Fruit fly (Drosophila melanogaster) whole organism, embryonic: ENCODE data around the gene Polr2G.

Source experiments
- Abd-B ChIP-seq: fragments of 200-800 bp; sonication (Bioruptor generic); optimal IDR thresholded peaks from 2 replicates; lab custom pipeline; 2018; ENCODE audit warnings: missing biosample characterization, mild to moderate bottlenecking, missing genetic modification characterization, moderate library complexity
- Adf1 ChIP-seq: fragments of 200-800 bp; sonication (Bioruptor generic); IDR thresholded peaks from 2 replicates; pipeline ENCODE4 v1.3.6; 2022; ENCODE audit warnings: missing biosample characterization, missing genetic modification characterization
- Atf-2 ChIP-seq: fragments of 200-800 bp; sonication (Bioruptor generic); optimal IDR thresholded peaks from 2 replicates; lab custom pipeline; 2016; ENCODE audit warnings: missing biosample characterization, missing genetic modification characterization
- CG10321 ChIP-seq: fragments of 200-800 bp; sonication (Bioruptor generic); IDR thresholded peaks from 2 replicates; pipeline ENCODE4 v1.3.6; 2022; ENCODE audit warnings: missing biosample characterization, missing genetic modification characterization
- CG11085 ChIP-seq: fragments of 200-800 bp; sonication (Bioruptor generic); IDR thresholded peaks from 2 replicates; pipeline ENCODE4 v1.3.6; 2022; ENCODE audit warnings: missing biosample characterization, missing genetic modification characterization
- CG11504 ChIP-seq: fragments of 200-800 bp; sonication (Bioruptor generic); optimal IDR thresholded peaks from 3 replicates; lab custom pipeline; 2019; ENCODE audit warnings: missing biosample characterization, mild to moderate bottlenecking, missing genetic modification characterization, moderate library complexity
- CG14050 ChIP-seq: fragments of 200-800 bp; sonication (Bioruptor generic); IDR thresholded peaks from 3 replicates; pipeline ENCODE4 v1.3.6; 2022; ENCODE audit warnings: missing biosample characterization, missing genetic modification characterization
- CG14965 ChIP-seq: fragments of 200-800 bp; sonication (Bioruptor generic); optimal IDR thresholded peaks from 2 replicates; lab custom pipeline; 2016; ENCODE audit warnings: missing biosample characterization, missing genetic modification characterization, borderline replicate concordance
- CG15269 ChIP-seq: fragments of 200-800 bp; sonication (Bioruptor generic); optimal IDR thresholded peaks from 2 replicates; lab custom pipeline; 2018; ENCODE audit warnings: missing biosample characterization, mild to moderate bottlenecking, missing genetic modification characterization, moderate library complexity
- CG2116 ChIP-seq: fragments of 200-800 bp; sonication (Bioruptor generic); optimal IDR thresholded peaks from 3 replicates; lab custom pipeline; 2018; ENCODE audit warnings: missing biosample characterization, mild to moderate bottlenecking, missing genetic modification characterization
- CG2678 ChIP-seq: fragments of 200-800 bp; sonication (Bioruptor generic); optimal IDR thresholded peaks from 3 replicates; lab custom pipeline; 2019; ENCODE audit warnings: missing biosample characterization, mild to moderate bottlenecking, missing genetic modification characterization, moderate library complexity
- CG30431 ChIP-seq: fragments of 200-800 bp; sonication (Bioruptor generic); optimal IDR thresholded peaks from 2 replicates; lab custom pipeline; 2017; ENCODE audit warnings: missing biosample characterization, missing genetic modification characterization
- CG3065 ChIP-seq: fragments of 200-800 bp; sonication (Bioruptor generic); optimal IDR thresholded peaks from 2 replicates; lab custom pipeline; 2016; ENCODE audit warnings: missing biosample characterization, missing genetic modification characterization
- CG32772 ChIP-seq: fragments of 200-800 bp; sonication (Bioruptor generic); IDR thresholded peaks from 2 replicates; pipeline ENCODE4 v1.3.6; 2022; ENCODE audit warnings: missing biosample characterization, missing genetic modification characterization
- CG4424 ChIP-seq: fragments of 200-800 bp; sonication (Bioruptor generic); optimal IDR thresholded peaks from 3 replicates; lab custom pipeline; 2016; ENCODE audit warnings: missing biosample characterization, missing genetic modification characterization
- CG6683 ChIP-seq: fragments of 200-800 bp; sonication (Bioruptor generic); optimal IDR thresholded peaks from 2 replicates; lab custom pipeline; 2017; ENCODE audit warnings: missing biosample characterization, mild to moderate bottlenecking, missing genetic modification characterization, missing genetic modification reagents
- CHES-1-like ChIP-seq: fragments of 200-800 bp; sonication (Bioruptor generic); optimal IDR thresholded peaks from 2 replicates; lab custom pipeline; 2016; ENCODE audit warnings: missing biosample characterization, missing genetic modification characterization
- Dad ChIP-seq: fragments of 200-800 bp; sonication (Bioruptor generic); optimal IDR thresholded peaks from 3 replicates; lab custom pipeline; 2016; ENCODE audit warnings: missing biosample characterization, missing genetic modification characterization
- Doc2 ChIP-seq: fragments of 200-800 bp; sonication (Bioruptor generic); IDR thresholded peaks from 2 replicates; pipeline ENCODE4 v1.3.6; 2022; ENCODE audit warnings: missing biosample characterization, missing genetic modification characterization
- Ets65A ChIP-seq: fragments of 200-800 bp; sonication (Bioruptor generic); peaks from one replicate; lab custom pipeline; 2016; ENCODE audit warnings: missing biosample characterization, missing genetic modification characterization
- H15 ChIP-seq: fragments of 200-800 bp; sonication (Bioruptor generic); IDR thresholded peaks from 3 replicates; pipeline ENCODE4 v1.3.6; 2022; ENCODE audit warnings: missing biosample characterization, missing genetic modification characterization
- HLH3B ChIP-seq: fragments of 200-800 bp; sonication (Bioruptor generic); IDR thresholded peaks from 2 replicates; pipeline ENCODE4 v1.3.6; 2022; ENCODE audit warnings: missing biosample characterization, missing genetic modification characterization
- HLH4C ChIP-seq: fragments of 200-800 bp; sonication (Bioruptor generic); IDR thresholded peaks from 3 replicates; pipeline ENCODE4 v1.3.6; 2022; ENCODE audit warnings: missing biosample characterization, missing genetic modification characterization; ENCODE audit not compliant: partially characterized antibody
- Mad ChIP-seq: fragments of 200-800 bp; sonication (Bioruptor generic); optimal IDR thresholded peaks from 2 replicates; lab custom pipeline; 2016; ENCODE audit warnings: missing biosample characterization, missing genetic modification characterization
- Neu2 ChIP-seq: fragments of 200-800 bp; sonication (Bioruptor generic); optimal IDR thresholded peaks from 3 replicates; lab custom pipeline; 2016; ENCODE audit warnings: missing biosample characterization, missing genetic modification characterization, borderline replicate concordance
- Nf-YB ChIP-seq: fragments of 200-800 bp; sonication (Bioruptor generic); optimal IDR thresholded peaks from 3 replicates; lab custom pipeline; 2019; ENCODE audit warnings: missing biosample characterization, mild to moderate bottlenecking, missing genetic modification characterization, moderate library complexity
- NfI ChIP-seq: fragments of 200-800 bp; sonication (Bioruptor generic); optimal IDR thresholded peaks from 3 replicates; lab custom pipeline; 2018; ENCODE audit warnings: missing biosample characterization, mild to moderate bottlenecking, missing genetic modification characterization, moderate library complexity
- Sry-δ ChIP-seq: fragments of 200-800 bp; sonication (Bioruptor generic); optimal IDR thresholded peaks from 2 replicates; lab custom pipeline; 2016; ENCODE audit warnings: missing biosample characterization, missing genetic modification characterization
- al ChIP-seq: fragments of 200-800 bp; sonication (Bioruptor generic); IDR thresholded peaks from 2 replicates; pipeline ENCODE4 v1.3.6; 2022; ENCODE audit warnings: missing biosample characterization, missing genetic modification characterization
- amos ChIP-seq: fragments of 200-800 bp; sonication (Bioruptor generic); IDR thresholded peaks from 2 replicates; pipeline ENCODE4 v1.3.6; 2022; ENCODE audit warnings: missing biosample characterization, missing genetic modification characterization; ENCODE audit not compliant: partially characterized antibody
- cg ChIP-seq: fragments of 200-800 bp; sonication (Bioruptor generic); optimal IDR thresholded peaks from 3 replicates; lab custom pipeline; 2019; ENCODE audit warnings: missing biosample characterization, mild to moderate bottlenecking, missing genetic modification characterization, moderate library complexity
- dan ChIP-seq: fragments of 200-800 bp; sonication (Bioruptor generic); IDR thresholded peaks from 2 replicates; pipeline ENCODE4 v1.3.6; 2022; ENCODE audit warnings: missing biosample characterization, missing genetic modification characterization
- danr ChIP-seq: fragments of 200-800 bp; sonication (Bioruptor generic); IDR thresholded peaks from 2 replicates; pipeline ENCODE4 v1.3.6; 2022; ENCODE audit warnings: missing biosample characterization, missing genetic modification characterization
- dm ChIP-seq: fragments of 200-800 bp; sonication (Bioruptor generic); optimal IDR thresholded peaks from 3 replicates; lab custom pipeline; 2016; ENCODE audit warnings: missing biosample characterization, missing genetic modification characterization
- emc ChIP-seq: fragments of 200-800 bp; sonication (Bioruptor generic); optimal IDR thresholded peaks from 2 replicates; lab custom pipeline; 2016; ENCODE audit warnings: missing biosample characterization, missing genetic modification characterization
- ems ChIP-seq: fragments of 200-800 bp; sonication (Bioruptor generic); optimal IDR thresholded peaks from 3 replicates; lab custom pipeline; 2016; ENCODE audit warnings: missing biosample characterization, missing genetic modification characterization
- ewg ChIP-seq: fragments of 200-800 bp; sonication (Bioruptor generic); optimal IDR thresholded peaks from 3 replicates; lab custom pipeline; 2017; ENCODE audit warnings: mild to moderate bottlenecking, missing biosample characterization, missing genetic modification reagents, missing genetic modification characterization
- gcm2 ChIP-seq: fragments of 200-800 bp; sonication (Bioruptor generic); optimal IDR thresholded peaks from 2 replicates; lab custom pipeline; 2016; ENCODE audit warnings: missing biosample characterization, missing genetic modification characterization
- gem ChIP-seq: fragments of 200-800 bp; sonication (Bioruptor generic); optimal IDR thresholded peaks from 2 replicates; lab custom pipeline; 2019; ENCODE audit warnings: missing biosample characterization, mild to moderate bottlenecking, missing genetic modification characterization, moderate library complexity
- her ChIP-seq: fragments of 200-800 bp; sonication (Bioruptor generic); optimal IDR thresholded peaks from 2 replicates; lab custom pipeline; 2016; ENCODE audit warnings: missing biosample characterization, missing genetic modification characterization
- jing ChIP-seq: fragments of 200-800 bp; sonication (Bioruptor generic); optimal IDR thresholded peaks from 2 replicates; lab custom pipeline; 2018; ENCODE audit warnings: missing biosample characterization, mild to moderate bottlenecking, missing genetic modification characterization
- lab ChIP-seq: fragments of 200-800 bp; sonication (Bioruptor generic); optimal IDR thresholded peaks from 3 replicates; lab custom pipeline; 2017; ENCODE audit warnings: missing biosample characterization, missing genetic modification characterization, mild to moderate bottlenecking, moderate library complexity, missing genetic modification reagents
- mld ChIP-seq: fragments of 200-800 bp; sonication (Bioruptor generic); IDR thresholded peaks from 3 replicates; pipeline ENCODE4 v1.3.6; 2022; ENCODE audit warnings: missing biosample characterization, missing genetic modification characterization; ENCODE audit not compliant: partially characterized antibody
- nmo ChIP-seq: fragments of 200-800 bp; sonication (Bioruptor generic); optimal IDR thresholded peaks from 2 replicates; lab custom pipeline; 2018; ENCODE audit warnings: missing biosample characterization, mild to moderate bottlenecking, missing genetic modification characterization, moderate library complexity
- pita ChIP-seq: fragments of 200-800 bp; sonication (Bioruptor generic); optimal IDR thresholded peaks from 2 replicates; lab custom pipeline; 2017; ENCODE audit warnings: missing biosample characterization, mild to moderate bottlenecking, missing genetic modification characterization
- ranshi ChIP-seq: fragments of 200-800 bp; sonication (Bioruptor generic); IDR thresholded peaks from 2 replicates; pipeline ENCODE4 v1.3.6; 2022; ENCODE audit warnings: missing biosample characterization, missing genetic modification characterization
- sens ChIP-seq: fragments of 200-800 bp; sonication (Bioruptor generic); peaks from one replicate; lab custom pipeline; 2016; ENCODE audit warnings: missing biosample characterization, missing genetic modification characterization
- sima ChIP-seq: fragments of 200-800 bp; sonication (Bioruptor generic); optimal IDR thresholded peaks from 2 replicates; lab custom pipeline; 2016; ENCODE audit warnings: missing biosample characterization, missing genetic modification characterization
- tna ChIP-seq: fragments of 200-800 bp; sonication (Bioruptor generic); IDR thresholded peaks from 2 replicates; pipeline ENCODE4 v1.3.6; 2022; ENCODE audit warnings: missing biosample characterization, missing genetic modification characterization; ENCODE audit not compliant: partially characterized antibody
- trem ChIP-seq: fragments of 200-800 bp; optimal IDR thresholded peaks from 3 replicates; lab custom pipeline; 2019; ENCODE audit warnings: missing biosample characterization, mild to moderate bottlenecking, missing genetic modification characterization, moderate library complexity
- tx ChIP-seq: fragments of 200-800 bp; sonication (Bioruptor generic); optimal IDR thresholded peaks from 2 replicates; lab custom pipeline; 2016; ENCODE audit warnings: missing biosample characterization, missing genetic modification characterization
- unpg ChIP-seq: fragments of 200-800 bp; sonication (Bioruptor generic); optimal IDR thresholded peaks from 3 replicates; lab custom pipeline; 2018; ENCODE audit warnings: missing biosample characterization, mild to moderate bottlenecking, missing genetic modification characterization, moderate library complexity

Polr2G gene

DNA sequence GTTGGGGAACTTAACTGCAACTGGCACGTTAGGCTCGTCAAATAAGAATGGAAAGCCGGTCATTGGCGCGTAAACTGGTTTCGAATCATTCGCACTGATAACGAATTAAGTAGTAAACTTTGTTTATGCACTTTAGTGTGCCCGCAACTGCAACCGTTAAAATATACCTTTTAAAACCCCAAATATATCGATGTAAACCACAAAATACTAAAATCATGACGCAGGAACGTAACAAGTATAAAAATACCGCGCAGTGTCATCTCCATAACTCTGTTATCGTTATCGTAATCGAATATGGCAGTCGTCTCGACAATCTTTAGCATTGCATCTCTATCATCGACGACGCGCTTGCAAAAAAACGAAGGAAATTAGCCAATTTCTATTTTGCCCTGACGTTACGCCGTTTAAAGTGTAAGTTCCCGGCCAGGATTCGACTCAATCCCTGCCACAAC lies 2.3 kb upstream of the Polr2G start, which contains the start of the genes CG31344 and Caf1-55 (continued):
- TF ChIP-seq CG10321 (no peak), Doc2 (no peak), amos (GFP tag; lab: Robert Waterston, UW) (peak; percentile 78), CG11504 (tag; lab: Kevin White, UChicago) (no peak), CG4424 (GFP tag; lab: Kevin White, UChicago) (no peak), jing (GFP tag; lab: Kevin White, UChicago) (no peak), cg (GFP tag; lab: Kevin White, UChicago) (no peak), mld (GFP tag; lab: Robert Waterston, UW) (no peak), Dad (GFP tag; lab: Kevin White, UChicago) (no peak), ranshi (no peak), Atf-2 (GFP tag; lab: Kevin White, UChicago) (no peak), dm (GFP tag; lab: Kevin White, UChicago) (peak; percentile 60), Nf-YB (GFP tag; lab: Kevin White, UChicago) (no peak), sima (GFP tag; lab: Kevin White, UChicago) (no peak), Ets65A (GFP tag; lab: Kevin White, UChicago) (no peak), CG11085 (GFP tag; lab: Robert Waterston, UW) (no peak), nmo (GFP tag; lab: Kevin White, UChicago) (peak; percentile 47), CG15269 (tag; lab: Kevin White, UChicago) (no peak), gcm2 (GFP tag; lab: Kevin White, UChicago) (no peak), Sry-δ (GFP tag; lab: Kevin White, UChicago) (peak; percentile 97), trem (tag; lab: Kevin White, UChicago) (peak; percentile 85), her (GFP tag; lab: Kevin White, UChicago) (no peak), Adf1 (GFP tag; lab: Robert Waterston, UW) (no peak; the same call in 1 of the 2 replicates), emc (GFP tag; lab: Kevin White, UChicago) (no peak), Mad (GFP tag; lab: Kevin White, UChicago) (no peak), Neu2 (no peak), H15 (GFP tag; lab: Robert Waterston, UW) (no peak), sens (GFP tag; lab: Kevin White, UChicago) (peak; percentile 70), CHES-1-like (GFP tag; lab: Kevin White, UChicago) (peak; percentile 71), dan (GFP tag; lab: Robert Waterston, UW) (no peak), Abd-B (peak; percentile 66), CG6683 (GFP tag; lab: Kevin White, UChicago) (no peak), ems (GFP tag; lab: Kevin White, UChicago) (no peak), HLH4C (GFP tag; lab: Robert Waterston, UW) (peak; percentile 89), CG32772 (GFP tag; lab: Robert Waterston, UW) (no peak), tna (GFP tag; lab: Robert Waterston, UW) (peak; percentile 44; the same call in 1 of the 2 replicates), CG14965 (no peak), gem (tag; lab: Kevin White, UChicago) (no peak), CG2116 (GFP tag; lab: Kevin White, UChicago) (peak; percentile 85), CG2678 (tag; lab: Kevin White, UChicago) (no peak), NfI (GFP tag; lab: Kevin White, UChicago) (no peak), al (GFP tag; lab: Robert Waterston, UW) (no peak), CG14050 (GFP tag; lab: Robert Waterston, UW) (no peak), pita (GFP tag; lab: Kevin White, UChicago) (no peak), unpg (GFP tag; lab: Kevin White, UChicago) (no peak), danr (GFP tag; lab: Robert Waterston, UW) (no peak), HLH3B (GFP tag; lab: Robert Waterston, UW) (no peak), ewg (GFP tag; lab: Kevin White, UChicago) (no peak), lab (GFP tag; lab: Kevin White, UChicago) (no peak), CG3065 (GFP tag; lab: Kevin White, UChicago) (no peak), CG30431 (GFP tag; lab: Kevin White, UChicago) (no peak), tx (peak; percentile 24)
